Worm (Caenorhabditis elegans) whole organism, midembryonic: Measurements from ENCODE around the gene ZK287.1.

Source experiments
- T22C8.4 ChIP-seq: fragments of 200-800 bp; sonication (Bioruptor generic); IDR thresholded peaks from 2 replicates; pipeline ENCODE4 v1.3.6; 2022; ENCODE audit warnings: missing genetic modification characterization, missing compliant biosample characterization
- med-1 ChIP-seq: sonication (generic microtip); optimal IDR thresholded peaks from 2 replicates; lab custom pipeline; 2017; ENCODE audit warnings: missing genetic modification characterization, mild to moderate bottlenecking, missing compliant biosample characterization, antibody characterized with exemption, missing genetic modification reagents; ENCODE audit not compliant: insufficient read depth
- tab-1 ChIP-seq: fragments of 200-800 bp; sonication (Bioruptor generic); IDR thresholded peaks from 2 replicates; pipeline ENCODE4 v1.3.6; 2022; ENCODE audit warnings: missing genetic modification characterization, missing compliant biosample characterization

DNA sequence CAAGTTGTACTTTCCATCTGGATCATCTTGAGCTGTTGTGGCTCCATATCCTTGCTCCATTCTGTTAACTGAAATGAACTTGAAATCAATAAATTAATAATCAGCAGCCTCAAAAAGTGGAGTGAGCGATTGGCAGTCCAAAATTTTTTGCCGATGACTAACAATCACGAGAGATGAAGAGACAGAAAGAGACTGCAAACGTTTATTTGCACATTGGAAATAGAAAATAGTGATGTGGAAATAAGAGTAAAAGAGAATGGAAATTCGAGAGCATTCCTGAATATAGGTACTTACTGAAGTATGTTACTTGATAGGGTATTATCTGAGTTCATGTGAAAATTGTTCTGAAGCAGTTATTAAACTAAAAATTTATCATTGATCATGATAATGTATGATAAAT is 43.3 kb downstream of the ZK287.1 start, which contains the start of gene tag-120:
- TF ChIP-seq tab-1 (GFP tag; lab: Robert Waterston, UW) (no peak), med-1 (GFP tag; lab: Kevin White, UChicago) (no peak), T22C8.4 (GFP tag; lab: Robert Waterston, UW) (no peak)
